Fruit fly (Drosophila melanogaster): ENCODE results near the gene CG1571.
A peak's percentile ranks its signal among the peaks of the same experiment; 100 is the strongest.

The CG1571 gene

dm6 chrX:8063223-8063674 is 12.4 kb upstream of the CG1571 start (continued):
- TF ChIP-seq MTF-1 (GFP tag; optimal IDR thresholded peaks at IDR 0.05; ENCODE audit: borderline replicate concordance) = no peak
- TF ChIP-seq CG17359 (tag; optimal IDR thresholded peaks at IDR 0.05) = peak; percentile 36
- peak in 1 of 2 experiments; percentile 71 for TF ChIP-seq Dfd (GFP tag; optimal IDR thresholded peaks at IDR 0.05)
- TF ChIP-seq CG11696 (GFP tag; IDR thresholded peaks at IDR 0.05) = peak; percentile 91
- peak in 1 of 2 experiments; percentile 63 for TF ChIP-seq bsh (GFP tag; optimal IDR thresholded peaks at IDR 0.05)
- no peak for TF ChIP-seq CG9727 (GFP tag; optimal IDR thresholded peaks at IDR 0.05)
- TF ChIP-seq Opbp (GFP tag; IDR thresholded peaks at IDR 0.05; ENCODE audit: partially characterized antibody) = no peak
- no peak for TF ChIP-seq lilli (GFP tag; optimal IDR thresholded peaks at IDR 0.05)
- peak; percentile 31 for TF ChIP-seq sqz (GFP tag; optimal IDR thresholded peaks at IDR 0.05)

DNA sequence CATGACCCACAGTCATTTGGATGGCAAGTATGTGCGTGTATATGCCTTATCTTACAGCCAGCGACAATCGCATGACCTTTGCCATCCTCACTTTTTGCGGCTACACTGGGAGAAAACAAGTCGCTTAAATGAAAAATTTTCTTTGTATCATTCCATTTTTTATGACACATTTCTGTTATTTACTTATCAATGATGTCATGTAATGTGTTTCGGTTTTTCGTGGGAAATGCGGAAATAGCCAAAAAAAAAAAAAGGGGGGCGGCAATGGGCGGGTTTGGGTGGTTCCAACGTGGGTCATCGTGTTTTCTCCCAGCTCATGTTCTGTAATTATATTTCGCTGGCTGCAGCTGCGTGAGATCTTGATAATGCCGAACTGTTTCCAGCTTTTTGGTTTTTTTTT is 4.5 kb downstream of the CG1571 start:
- no peak for TF ChIP-seq CG33557 (GFP tag; optimal IDR thresholded peaks at IDR 0.05)
- no peak for TF ChIP-seq otp (GFP tag; IDR thresholded peaks at IDR 0.05)
- TF ChIP-seq Elba2 (GFP tag; optimal IDR thresholded peaks at IDR 0.05) = no peak
- TF ChIP-seq Med (GFP tag) = peak; percentile 56
- TF ChIP-seq bsh (GFP tag; optimal IDR thresholded peaks at IDR 0.05) = no peak
- TF ChIP-seq ap (GFP tag; IDR thresholded peaks at IDR 0.05) = peak; percentile 11; the same call in 1 of the 2 replicates
- TF ChIP-seq CG2889 (GFP tag; IDR thresholded peaks at IDR 0.05) = no peak
- no peak for TF ChIP-seq ftz-f1 (GFP tag; optimal IDR thresholded peaks at IDR 0.05)
- TF ChIP-seq CG4730 (GFP tag; IDR thresholded peaks at IDR 0.05) = no peak
- TF ChIP-seq gsb-n (tag; optimal IDR thresholded peaks at IDR 0.05) = no peak
- TF ChIP-seq cato (GFP tag; optimal IDR thresholded peaks at IDR 0.05; ENCODE audit: borderline replicate concordance) = no peak
- TF ChIP-seq Dp (GFP tag; optimal IDR thresholded peaks at IDR 0.05) = no peak
- peak in 1 of 2 experiments; percentile 60 for TF ChIP-seq Pdp1 (GFP tag; optimal IDR thresholded peaks at IDR 0.05)
- no peak for TF ChIP-seq chn (GFP tag; optimal IDR thresholded peaks at IDR 0.05)
- no peak for TF ChIP-seq CG18764 (GFP tag; optimal IDR thresholded peaks at IDR 0.05)
- no peak for TF ChIP-seq stc (GFP tag; IDR thresholded peaks at IDR 0.05)
- no peak for TF ChIP-seq ssp (GFP tag; IDR thresholded peaks at IDR 0.05)
- TF ChIP-seq CG8089 (GFP tag; optimal IDR thresholded peaks at IDR 0.05) = no peak
- no peak for TF ChIP-seq CG9727 (GFP tag; optimal IDR thresholded peaks at IDR 0.05)
- no peak for TF ChIP-seq CG32772 (GFP tag; IDR thresholded peaks at IDR 0.05)
- TF ChIP-seq crol (GFP tag; IDR thresholded peaks at IDR 0.05) = no peak
- TF ChIP-seq CG1024 (GFP tag; IDR thresholded peaks at IDR 0.05) = no peak
- TF ChIP-seq Xrp1 (GFP tag; IDR thresholded peaks at IDR 0.05) = no peak
- TF ChIP-seq row (GFP tag; IDR thresholded peaks at IDR 0.05) = peak; percentile 51
- TF ChIP-seq CG8765 (GFP tag; IDR thresholded peaks at IDR 0.05) = no peak
- no peak for TF ChIP-seq HHEX (GFP tag; optimal IDR thresholded peaks at IDR 0.05)
- TF ChIP-seq Gug (GFP tag; IDR thresholded peaks at IDR 0.05) = no peak
- no peak for TF ChIP-seq CG15011 (GFP tag; optimal IDR thresholded peaks at IDR 0.05)
- no peak for TF ChIP-seq CG17612 (GFP tag; IDR thresholded peaks at IDR 0.05)
- 0 out of 3 replicates have a peak, but pooled peaks have one; percentile 18 for TF ChIP-seq dysf (GFP tag; IDR thresholded peaks at IDR 0.05)
- TF ChIP-seq wor (GFP tag; IDR thresholded peaks at IDR 0.05) = no peak
- no peak for TF ChIP-seq pzg (GFP tag; optimal IDR thresholded peaks at IDR 0.05)
- no peak for TF ChIP-seq gsb (GFP tag; IDR thresholded peaks at IDR 0.05)
- TF ChIP-seq CG10462 (GFP tag; optimal IDR thresholded peaks at IDR 0.05) = no peak
- no peak for TF ChIP-seq CG12391 (tag; optimal IDR thresholded peaks at IDR 0.05)
- no peak for TF ChIP-seq Sry-δ (GFP tag; optimal IDR thresholded peaks at IDR 0.05)
- no peak for TF ChIP-seq peb (GFP tag; IDR thresholded peaks at IDR 0.05)
- TF ChIP-seq Abd-B (GFP tag; optimal IDR thresholded peaks at IDR 0.05) = peak; percentile 2
- no peak for TF ChIP-seq CG13123 (GFP tag; optimal IDR thresholded peaks at IDR 0.05)
- no peak for TF ChIP-seq CG2199 (GFP tag; IDR thresholded peaks at IDR 0.05)
- no peak for TF ChIP-seq CG14710 (tag; optimal IDR thresholded peaks at IDR 0.05)
- TF ChIP-seq caup (GFP tag; optimal IDR thresholded peaks at IDR 0.05; ENCODE audit: severe bottlenecking) = no peak
- no peak for TF ChIP-seq Spps (tag; optimal IDR thresholded peaks at IDR 0.05)
